Worm (Caenorhabditis elegans) whole organism, L4 larva: ENCODE data around the gene B0284.3.

Experiments used
- D1046.2 ChIP-seq: fragments of 200-800 bp; sonication (Bioruptor generic); IDR thresholded peaks from 2 replicates; pipeline ENCODE4 v1.3.6; 2022; ENCODE audit warnings: missing genetic modification characterization, missing compliant biosample characterization
- F10B5.3 ChIP-seq: sonication (generic microtip); optimal IDR thresholded peaks from 2 replicates; lab custom pipeline; 2016; ENCODE audit warnings: mild to moderate bottlenecking, missing genetic modification characterization, missing compliant biosample characterization
- F37D6.2 ChIP-seq: sonication (generic microtip); optimal IDR thresholded peaks from 2 replicates; lab custom pipeline; 2016; ENCODE audit warnings: mild to moderate bottlenecking, missing genetic modification characterization, missing compliant biosample characterization
- T20F7.1 ChIP-seq: fragments of 200-800 bp; sonication (Bioruptor generic); optimal IDR thresholded peaks from 2 replicates; lab custom pipeline; 2018; ENCODE audit warnings: mild to moderate bottlenecking, missing genetic modification characterization, missing compliant biosample characterization
- T26A8.4 ChIP-seq: fragments of 200-800 bp; sonication (Bioruptor generic); IDR thresholded peaks from 2 replicates; pipeline ENCODE4 v1.3.6; 2022; ENCODE audit warnings: missing genetic modification characterization, missing compliant biosample characterization
- Y105C5A.15 ChIP-seq: fragments of 200-800 bp; sonication (Bioruptor generic); IDR thresholded peaks from 2 replicates; pipeline ENCODE4 v1.3.6; 2022; ENCODE audit warnings: missing genetic modification characterization, missing compliant biosample characterization
- Y5F2A.4 ChIP-seq: fragments of 200-800 bp; sonication (Bioruptor generic); optimal IDR thresholded peaks from 2 replicates; lab custom pipeline; 2018; ENCODE audit warnings: mild to moderate bottlenecking, missing genetic modification characterization, missing compliant biosample characterization
- ZK337.2 ChIP-seq: fragments of 200-800 bp; sonication (Bioruptor generic); IDR thresholded peaks from 2 replicates; pipeline ENCODE4 v1.3.6; 2022; ENCODE audit warnings: missing genetic modification reagents, missing genetic modification characterization, missing compliant biosample characterization
- aha-1 ChIP-seq: fragments of 150-350 bp; peaks from one replicate; lab custom pipeline; 2014; ENCODE audit warnings: missing biosample characterization, missing genetic modification characterization
- arid-1 ChIP-seq: fragments of 200-800 bp; sonication (Bioruptor generic); conservative IDR thresholded peaks from 2 replicates; pipeline ENCODE4 v1.3.6; 2022; ENCODE audit warnings: missing genetic modification reagents, missing genetic modification characterization, missing compliant biosample characterization
- ceh-20 ChIP-seq: fragments of 200-800 bp; sonication (Bioruptor generic); IDR thresholded peaks from 2 replicates; pipeline ENCODE4 v1.3.6; 2022; ENCODE audit warnings: missing genetic modification reagents, missing genetic modification characterization, missing compliant biosample characterization
- ceh-28 ChIP-seq: fragments of 150-350 bp; optimal IDR thresholded peaks from 2 replicates; lab custom pipeline; 2014; ENCODE audit warnings: missing biosample characterization, missing genetic modification reagents, missing genetic modification characterization
- ceh-32 ChIP-seq: sonication (generic microtip); optimal IDR thresholded peaks from 2 replicates; lab custom pipeline; 2016; ENCODE audit warnings: mild to moderate bottlenecking, missing genetic modification characterization, missing compliant biosample characterization; ENCODE audit not compliant: poor library complexity
- ces-1 ChIP-seq: fragments of 150-350 bp; sonication (generic microtip); optimal IDR thresholded peaks from 4 replicates; lab custom pipeline; 2014; ENCODE audit warnings: missing biosample characterization, missing genetic modification reagents, missing genetic modification characterization
- cey-2 ChIP-seq: sonication (generic microtip); optimal IDR thresholded peaks from 3 replicates; lab custom pipeline; 2017; ENCODE audit warnings: missing genetic modification characterization, mild to moderate bottlenecking, missing compliant biosample characterization, antibody characterized with exemption, borderline replicate concordance; ENCODE audit not compliant: insufficient read depth
- daf-16 ChIP-seq, 3 experiments: sonication (generic microtip); optimal IDR thresholded peaks; 2 replicates each; lab custom pipeline; 2016 to 2017; ENCODE audit warnings: missing genetic modification characterization in 3 of 3, missing genetic modification reagents in 3 of 3, mild to moderate bottlenecking in 2 of 3, missing compliant biosample characterization in 2 of 3, missing biosample characterization in 1 of 3, moderate library complexity in 1 of 3
- daf-19 ChIP-seq: fragments of 200-800 bp; sonication (Bioruptor generic); conservative IDR thresholded peaks from 2 replicates; pipeline ENCODE4 v1.3.6; 2022; ENCODE audit warnings: missing genetic modification characterization, missing compliant biosample characterization
- daf-8 ChIP-seq: fragments of 200-800 bp; sonication (Bioruptor generic); IDR thresholded peaks from 2 replicates; pipeline ENCODE4 v1.3.6; 2022; ENCODE audit warnings: missing genetic modification characterization, missing compliant biosample characterization
- dmd-6 ChIP-seq: fragments of 200-800 bp; sonication (Bioruptor generic); IDR thresholded peaks from 2 replicates; pipeline ENCODE4 v1.3.6; 2022; ENCODE audit warnings: missing genetic modification reagents, missing genetic modification characterization, missing compliant biosample characterization
- dpl-1 ChIP-seq: fragments of 150-350 bp; optimal IDR thresholded peaks from 2 replicates; lab custom pipeline; 2014; ENCODE audit warnings: missing biosample characterization, missing genetic modification reagents, missing genetic modification characterization
- egl-27 ChIP-seq: sonication (generic microtip); optimal IDR thresholded peaks from 3 replicates; lab custom pipeline; 2017; ENCODE audit warnings: missing biosample characterization, missing genetic modification reagents, missing genetic modification characterization
- fkh-10 ChIP-seq: fragments of 150-350 bp; optimal IDR thresholded peaks from 2 replicates; lab custom pipeline; 2014; ENCODE audit warnings: missing biosample characterization, missing genetic modification reagents, missing genetic modification characterization
- fos-1 ChIP-seq: fragments of 150-350 bp; optimal IDR thresholded peaks from 2 replicates; lab custom pipeline; 2014; ENCODE audit warnings: missing biosample characterization, missing genetic modification characterization
- gei-8 ChIP-seq: fragments of 200-800 bp; sonication (Bioruptor generic); optimal IDR thresholded peaks from 2 replicates; lab custom pipeline; 2018; ENCODE audit warnings: mild to moderate bottlenecking, missing genetic modification characterization, missing compliant biosample characterization
- hif-1 ChIP-seq, 2 experiments: sonication (generic microtip); optimal IDR thresholded peaks; 2 replicates each; lab custom pipeline; 2016 to 2017; ENCODE audit warnings: missing compliant biosample characterization in 2 of 2, missing genetic modification characterization in 2 of 2, missing genetic modification reagents in 2 of 2, missing genotype in 2 of 2, mild to moderate bottlenecking in 1 of 2
- hlh-11 ChIP-seq: fragments of 200-800 bp; sonication (Bioruptor generic); optimal IDR thresholded peaks from 2 replicates; lab custom pipeline; 2018; ENCODE audit warnings: mild to moderate bottlenecking, missing genetic modification characterization, missing compliant biosample characterization
- hlh-30 ChIP-seq: sonication (generic microtip); optimal IDR thresholded peaks from 2 replicates; lab custom pipeline; 2017; ENCODE audit warnings: antibody characterized with exemption, mild to moderate bottlenecking, missing genetic modification characterization, missing compliant biosample characterization; ENCODE audit not compliant: insufficient read depth
- hmg-1.1 ChIP-seq: fragments of 200-800 bp; sonication (Bioruptor generic); IDR thresholded peaks from 2 replicates; pipeline ENCODE4 v1.3.6; 2022; ENCODE audit warnings: missing genetic modification reagents, missing genetic modification characterization, missing compliant biosample characterization
- lin-1 ChIP-seq: fragments of 200-800 bp; sonication (Bioruptor generic); IDR thresholded peaks from 2 replicates; pipeline ENCODE4 v1.3.6; 2022; ENCODE audit warnings: missing genetic modification reagents, missing genetic modification characterization, missing compliant biosample characterization
- lin-29 ChIP-seq: fragments of 200-800 bp; sonication (Bioruptor generic); IDR thresholded peaks from 2 replicates; pipeline ENCODE4 v1.3.6; 2022; ENCODE audit warnings: missing genetic modification reagents, missing genetic modification characterization, missing compliant biosample characterization
- lin-38 ChIP-seq: fragments of 200-800 bp; sonication (Bioruptor generic); IDR thresholded peaks from 2 replicates; pipeline ENCODE4 v1.3.6; 2022; ENCODE audit warnings: missing genetic modification reagents, missing genetic modification characterization, missing compliant biosample characterization
- madf-5 ChIP-seq, 2 experiments: fragments of 200-800 bp; sonication (Bioruptor generic); IDR thresholded peaks; 2 replicates each; pipeline ENCODE4 v1.3.6; 2022; ENCODE audit warnings: missing compliant biosample characterization in 2 of 2, missing genetic modification characterization in 2 of 2
- mxl-2 ChIP-seq: fragments of 200-800 bp; sonication (Bioruptor generic); conservative IDR thresholded peaks from 2 replicates; pipeline ENCODE4 v1.3.6; 2022; ENCODE audit warnings: missing genetic modification reagents, missing genetic modification characterization, missing compliant biosample characterization
- mxl-3 ChIP-seq: fragments of 200-800 bp; sonication (Bioruptor generic); optimal IDR thresholded peaks from 2 replicates; lab custom pipeline; 2018; ENCODE audit warnings: mild to moderate bottlenecking, missing genetic modification characterization, missing compliant biosample characterization
- nhr-10 ChIP-seq: fragments of 150-350 bp; optimal IDR thresholded peaks from 2 replicates; lab custom pipeline; 2014; ENCODE audit warnings: missing biosample characterization, missing genetic modification characterization
- nhr-102 ChIP-seq: sonication (generic microtip); optimal IDR thresholded peaks from 2 replicates; lab custom pipeline; 2016; ENCODE audit warnings: mild to moderate bottlenecking, missing genetic modification characterization, moderate library complexity, missing compliant biosample characterization
- nhr-237 ChIP-seq: sonication (generic microtip); optimal IDR thresholded peaks from 2 replicates; lab custom pipeline; 2017; ENCODE audit warnings: missing biosample characterization, missing genetic modification characterization
- nhr-25 ChIP-seq: sonication (generic microtip); optimal IDR thresholded peaks from 2 replicates; lab custom pipeline; 2017; ENCODE audit warnings: missing genetic modification characterization, mild to moderate bottlenecking, missing compliant biosample characterization, antibody characterized with exemption, moderate library complexity, borderline replicate concordance; ENCODE audit not compliant: insufficient read depth
- nhr-28 ChIP-seq: fragments of 150-350 bp; optimal IDR thresholded peaks from 2 replicates; lab custom pipeline; 2014; ENCODE audit warnings: missing biosample characterization, missing genetic modification characterization
- nhr-48 ChIP-seq: sonication (generic microtip); optimal IDR thresholded peaks from 2 replicates; lab custom pipeline; 2016; ENCODE audit warnings: mild to moderate bottlenecking, missing genetic modification characterization, missing compliant biosample characterization
- pha-4 ChIP-seq, 2 experiments: fragments of 150-350 bp in 1 of 2; fragments of 200-800 bp in 1 of 2; sonication (Bioruptor generic) in 1 of 2; IDR thresholded peaks in 1 of 2; optimal IDR thresholded peaks in 1 of 2; 2 replicates each; pipeline versions ENCODE4 v1.3.6 to Lab custom; 2014 to 2022; ENCODE audit warnings: missing genetic modification characterization in 2 of 2, missing genetic modification reagents in 2 of 2, missing biosample characterization in 1 of 2, missing compliant biosample characterization in 1 of 2
- pqm-1 ChIP-seq: sonication (generic microtip); optimal IDR thresholded peaks from 2 replicates; lab custom pipeline; 2017; ENCODE audit warnings: missing biosample characterization, missing genetic modification characterization
- spr-3 ChIP-seq: fragments of 200-800 bp; sonication (Bioruptor generic); optimal IDR thresholded peaks from 2 replicates; lab custom pipeline; 2018; ENCODE audit warnings: mild to moderate bottlenecking, missing genetic modification characterization, missing compliant biosample characterization
- tag-97 ChIP-seq: fragments of 200-800 bp; sonication (Bioruptor generic); IDR thresholded peaks from 2 replicates; pipeline ENCODE4 v1.3.6; 2022; ENCODE audit warnings: missing genetic modification characterization, missing compliant biosample characterization
- zag-1 ChIP-seq: fragments of 150-350 bp; optimal IDR thresholded peaks from 2 replicates; lab custom pipeline; 2014; ENCODE audit warnings: missing biosample characterization, missing genetic modification characterization
- zfp-2 ChIP-seq: sonication (generic microtip); optimal IDR thresholded peaks from 2 replicates; lab custom pipeline; 2016; ENCODE audit warnings: mild to moderate bottlenecking, missing genetic modification characterization, missing compliant biosample characterization
- zfp-3 ChIP-seq: fragments of 200-800 bp; sonication (Bioruptor generic); conservative IDR thresholded peaks from 2 replicates; pipeline ENCODE4 v1.3.6; 2022; ENCODE audit warnings: missing genetic modification reagents, missing genetic modification characterization, missing compliant biosample characterization
- zip-2 ChIP-seq: fragments of 150-350 bp; optimal IDR thresholded peaks from 2 replicates; lab custom pipeline; 2014; ENCODE audit warnings: missing biosample characterization, missing genetic modification characterization

B0284.3 gene

ce11 chrIII:4412108-4413009 is 32.7 kb upstream of the B0284.3 start (continued):
- TF ChIP-seq ceh-28 (tag; lab: Kevin White, UChicago): no peak
- TF ChIP-seq F37D6.2 (tag; lab: Kevin White, UChicago): no peak
- no peak for TF ChIP-seq nhr-237
- no peak for TF ChIP-seq fos-1
- TF ChIP-seq Y105C5A.15 (GFP tag; lab: Robert Waterston, UW): no peak
- TF ChIP-seq T26A8.4 (GFP tag; lab: Robert Waterston, UW): no peak
- TF ChIP-seq Y5F2A.4 (GFP tag; lab: Kevin White, UChicago): no peak
- TF ChIP-seq daf-8 (GFP tag; lab: Robert Waterston, UW): no peak
- TF ChIP-seq hmg-1.1 (GFP tag; lab: Robert Waterston, UW): 0 out of 2 replicates have a peak, but pooled peaks have one; percentile 13
- no peak for TF ChIP-seq gei-8
- TF ChIP-seq hlh-30 (tag; lab: Kevin White, UChicago): peak; percentile 94
- TF ChIP-seq tag-97 (GFP tag; lab: Robert Waterston, UW): no peak
- TF ChIP-seq mxl-3: no peak
- TF ChIP-seq nhr-48 (tag; lab: Kevin White, UChicago): peak; percentile 93
- no peak for TF ChIP-seq cey-2 (tag; lab: Kevin White, UChicago)
- peak; percentile 90 for TF ChIP-seq aha-1
- TF ChIP-seq egl-27 (tag; lab: Kevin White, UChicago): no peak
- no peak for TF ChIP-seq lin-1
- TF ChIP-seq ces-1: no peak
- TF ChIP-seq dpl-1: no peak
- no peak for TF ChIP-seq zfp-3 (GFP tag; lab: Robert Waterston, UW)
- TF ChIP-seq arid-1 (GFP tag; lab: Robert Waterston, UW): no peak
- TF ChIP-seq T20F7.1 (GFP tag; lab: Kevin White, UChicago): no peak
- no peak for TF ChIP-seq zag-1 (tag; lab: Kevin White, UChicago)
- no peak for TF ChIP-seq fkh-10 (GFP tag; lab: Kevin White, UChicago)
- TF ChIP-seq daf-16 (GFP tag; optimal IDR thresholded peaks at IDR 0.05; lab: Kevin White, UChicago): no peak
- peak; percentile 25 for TF ChIP-seq daf-16 (tag; optimal IDR thresholded peaks at IDR 0.05; lab: Kevin White, UChicago)
- no peak for TF ChIP-seq zfp-2 (tag; lab: Kevin White, UChicago)
- no peak for TF ChIP-seq ceh-32 (tag; lab: Kevin White, UChicago)
- no peak for TF ChIP-seq daf-19 (GFP tag; lab: Robert Waterston, UW)
- peak; percentile 58 for TF ChIP-seq hlh-11 (tag; lab: Kevin White, UChicago)
- no peak for TF ChIP-seq nhr-25
- TF ChIP-seq nhr-28 (tag; lab: Kevin White, UChicago): peak; percentile 46
- no peak for TF ChIP-seq spr-3 (GFP tag; lab: Kevin White, UChicago)
- no peak for TF ChIP-seq mxl-2
- TF ChIP-seq pha-4 (GFP tag; IDR thresholded peaks at IDR 0.05; lab: Robert Waterston, UW): no peak
- no peak for TF ChIP-seq pha-4 (tag; optimal IDR thresholded peaks at IDR 0.05; lab: Kevin White, UChicago)
- no peak for TF ChIP-seq nhr-10 (tag; lab: Kevin White, UChicago)
- TF ChIP-seq lin-38 (GFP tag; lab: Robert Waterston, UW): 0 out of 2 replicates have a peak, but pooled peaks have one; percentile 9
- no peak for TF ChIP-seq lin-29
- TF ChIP-seq D1046.2 (GFP tag; lab: Robert Waterston, UW): no peak
- no peak for TF ChIP-seq ceh-20 (GFP tag; lab: Robert Waterston, UW)
- no peak for TF ChIP-seq hif-1 (tag; optimal IDR thresholded peaks at IDR 0.05; lab: Kevin White, UChicago)
- TF ChIP-seq nhr-102 (tag; lab: Kevin White, UChicago): no peak
- no peak for TF ChIP-seq pqm-1
- TF ChIP-seq zip-2: no peak
- no peak for TF ChIP-seq madf-5 (GFP tag; IDR thresholded peaks at IDR 0.05; lab: Robert Waterston, UW)
- TF ChIP-seq ZK337.2 (GFP tag; lab: Robert Waterston, UW): no peak
- no peak for TF ChIP-seq F10B5.3 (tag; lab: Kevin White, UChicago)
- TF ChIP-seq dmd-6: peak; percentile 81
